Worm (Caenorhabditis elegans) whole organism, L1 larva: Measurements from ENCODE around the gene Y73B6BL.22.

Experiments used
- C04F5.9 ChIP-seq: sonication (generic microtip); optimal IDR thresholded peaks from 2 replicates; lab custom pipeline; 2016; ENCODE audit warnings: missing genetic modification characterization, missing compliant biosample characterization
- C16A3.4 ChIP-seq: fragments of 150-350 bp; optimal IDR thresholded peaks from 2 replicates; lab custom pipeline; 2014; ENCODE audit warnings: missing biosample characterization, missing genetic modification characterization
- F16B12.6 ChIP-seq: fragments of 150-350 bp; optimal IDR thresholded peaks from 2 replicates; lab custom pipeline; 2014; ENCODE audit warnings: missing biosample characterization, missing genetic modification characterization
- aly-2 ChIP-seq: fragments of 150-350 bp; optimal IDR thresholded peaks from 2 replicates; lab custom pipeline; 2014; ENCODE audit warnings: missing biosample characterization, missing genetic modification characterization
- ceh-63 ChIP-seq: fragments of 200-800 bp; sonication (Bioruptor generic); optimal IDR thresholded peaks from 2 replicates; lab custom pipeline; 2018; ENCODE audit warnings: mild to moderate bottlenecking, missing genetic modification characterization, missing compliant biosample characterization
- ceh-8 ChIP-seq: fragments of 200-800 bp; sonication (Bioruptor generic); optimal IDR thresholded peaks from 2 replicates; lab custom pipeline; 2018; ENCODE audit warnings: mild to moderate bottlenecking, missing genetic modification characterization, moderate library complexity, missing compliant biosample characterization
- ceh-82 ChIP-seq, 3 experiments: fragments of 150-350 bp in 1 of 3; sonication (generic microtip) in 2 of 3; optimal IDR thresholded peaks; 2 replicates each; lab custom pipeline; 2014 to 2017; ENCODE audit warnings: missing biosample characterization in 3 of 3, missing genetic modification characterization in 3 of 3
- ceh-88 ChIP-seq: fragments of 200-800 bp; sonication (Bioruptor generic); IDR thresholded peaks from 2 replicates; pipeline ENCODE4 v1.3.6; 2022; ENCODE audit warnings: missing genetic modification characterization, missing compliant biosample characterization
- ces-1 ChIP-seq: fragments of 150-350 bp; optimal IDR thresholded peaks from 2 replicates; lab custom pipeline; 2014; ENCODE audit warnings: missing biosample characterization, missing genetic modification reagents, missing genetic modification characterization
- dpl-1 ChIP-seq, 3 experiments: fragments of 150-350 bp in 2 of 3; sonication (generic microtip) in 1 of 3; optimal IDR thresholded peaks; 2 replicates each; lab custom pipeline; 2014 to 2017; ENCODE audit warnings: missing biosample characterization in 3 of 3, missing genetic modification characterization in 3 of 3, missing genetic modification reagents in 3 of 3
- dsc-1 ChIP-seq: sonication (generic microtip); optimal IDR thresholded peaks from 2 replicates; lab custom pipeline; 2016; ENCODE audit warnings: mild to moderate bottlenecking, missing genetic modification characterization, missing compliant biosample characterization
- efl-1 ChIP-seq, 4 experiments: fragments of 150-350 bp; optimal IDR thresholded peaks in 3 of 4; peaks in 1 of 4; 1 replicate in 1 of 4; 2 replicates in 3 of 4; lab custom pipeline; 2014; ENCODE audit warnings: missing biosample characterization in 2 of 4, missing genetic modification characterization in 2 of 4, missing genetic modification reagents in 2 of 4
- egl-13 ChIP-seq: sonication (generic microtip); optimal IDR thresholded peaks from 2 replicates; lab custom pipeline; 2016; ENCODE audit warnings: missing genotype, missing genetic modification reagents, missing genetic modification characterization, missing compliant biosample characterization
- egl-27 ChIP-seq, 2 experiments: fragments of 150-350 bp in 1 of 2; sonication (generic microtip); optimal IDR thresholded peaks; 3 replicates each; lab custom pipeline; 2017 to 2018; ENCODE audit warnings: missing biosample characterization in 2 of 2, missing genetic modification characterization in 2 of 2, missing genetic modification reagents in 2 of 2
- elt-2 ChIP-seq: sonication (generic microtip); optimal IDR thresholded peaks from 2 replicates; lab custom pipeline; 2016; ENCODE audit warnings: missing genetic modification characterization, mild to moderate bottlenecking, inconsistent platforms, missing compliant biosample characterization, missing genetic modification reagents
- elt-3 ChIP-seq, 6 experiments: fragments of 150-350 bp in 1 of 6; sonication (generic microtip); optimal IDR thresholded peaks; 2 replicates each; lab custom pipeline; 2017 to 2018; ENCODE audit warnings: missing biosample characterization in 6 of 6, missing genetic modification characterization in 6 of 6, inconsistent platforms in 1 of 6
- ets-5 ChIP-seq: fragments of 200-800 bp; sonication (Bioruptor generic); IDR thresholded peaks from 2 replicates; pipeline ENCODE4 v1.3.6; 2022; ENCODE audit warnings: missing genetic modification characterization, missing compliant biosample characterization
- fkh-4 ChIP-seq: sonication (generic microtip); optimal IDR thresholded peaks from 2 replicates; lab custom pipeline; 2016; ENCODE audit warnings: missing compliant biosample characterization, missing genetic modification characterization, borderline replicate concordance
- fos-1 ChIP-seq: fragments of 150-350 bp; optimal IDR thresholded peaks from 2 replicates; lab custom pipeline; 2014; ENCODE audit warnings: missing biosample characterization, missing genetic modification characterization
- grh-1 ChIP-seq: fragments of 200-800 bp; sonication (Bioruptor generic); IDR thresholded peaks from 2 replicates; pipeline ENCODE4 v1.3.6; 2022; ENCODE audit warnings: missing genetic modification reagents, missing genetic modification characterization, missing compliant biosample characterization
- irx-1 ChIP-seq: sonication (generic microtip); optimal IDR thresholded peaks from 2 replicates; lab custom pipeline; 2016; ENCODE audit warnings: missing genetic modification characterization, missing compliant biosample characterization
- isw-1 ChIP-seq: fragments of 200-800 bp; sonication (Bioruptor generic); IDR thresholded peaks from 2 replicates; pipeline ENCODE4 v1.3.6; 2022; ENCODE audit warnings: missing genetic modification characterization, missing compliant biosample characterization
- lin-13 ChIP-seq: fragments of 150-350 bp; optimal IDR thresholded peaks from 2 replicates; lab custom pipeline; 2014; ENCODE audit warnings: missing biosample characterization, missing genetic modification reagents, missing genetic modification characterization
- lin-15B ChIP-seq: fragments of 150-350 bp; sonication (generic microtip); optimal IDR thresholded peaks from 3 replicates; lab custom pipeline; 2014; ENCODE audit warnings: missing biosample characterization, missing genetic modification characterization
- lin-35 ChIP-seq, 2 experiments: fragments of 150-350 bp; optimal IDR thresholded peaks; 2 replicates each; lab custom pipeline; 2014; ENCODE audit warnings: missing biosample characterization in 2 of 2, missing genetic modification characterization in 2 of 2, missing genetic modification reagents in 2 of 2
- lir-3 ChIP-seq: sonication (generic microtip); optimal IDR thresholded peaks from 2 replicates; lab custom pipeline; 2016; ENCODE audit warnings: mild to moderate bottlenecking, missing genetic modification characterization, moderate library complexity, missing compliant biosample characterization; ENCODE audit not compliant: poor library complexity
- lsy-2 ChIP-seq, 2 experiments: fragments of 150-350 bp; optimal IDR thresholded peaks; 2 replicates each; lab custom pipeline; 2014; ENCODE audit warnings: missing biosample characterization in 2 of 2, missing genetic modification characterization in 2 of 2
- mab-9 ChIP-seq: fragments of 200-800 bp; sonication (Bioruptor generic); IDR thresholded peaks from 2 replicates; pipeline ENCODE4 v1.3.6; 2022; ENCODE audit warnings: missing genetic modification reagents, missing genetic modification characterization, missing compliant biosample characterization
- mdl-1 ChIP-seq, 2 experiments: fragments of 150-350 bp; optimal IDR thresholded peaks; 2 replicates each; lab custom pipeline; 2014 to 2017; ENCODE audit warnings: missing biosample characterization in 2 of 2, missing genetic modification characterization in 2 of 2, inconsistent platforms in 1 of 2
- mef-2 ChIP-seq: fragments of 150-350 bp; optimal IDR thresholded peaks from 2 replicates; lab custom pipeline; 2014; ENCODE audit warnings: missing biosample characterization, missing genetic modification characterization
- mep-1 ChIP-seq: fragments of 150-350 bp; optimal IDR thresholded peaks from 2 replicates; lab custom pipeline; 2014; ENCODE audit warnings: missing biosample characterization, missing genetic modification characterization
- nhr-12 ChIP-seq: sonication (generic microtip); optimal IDR thresholded peaks from 2 replicates; lab custom pipeline; 2017; ENCODE audit warnings: missing biosample characterization, missing genetic modification characterization
- nhr-19 ChIP-seq: fragments of 200-800 bp; sonication (Bioruptor generic); conservative IDR thresholded peaks from 2 replicates; pipeline ENCODE4 v1.3.6; 2022; ENCODE audit warnings: missing genetic modification characterization, missing compliant biosample characterization
- nhr-20 ChIP-seq: sonication (generic microtip); optimal IDR thresholded peaks from 2 replicates; lab custom pipeline; 2016; ENCODE audit warnings: mild to moderate bottlenecking, missing genetic modification characterization, missing compliant biosample characterization
- nhr-47 ChIP-seq: sonication (generic microtip); optimal IDR thresholded peaks from 2 replicates; lab custom pipeline; 2016; ENCODE audit warnings: mild to moderate bottlenecking, missing genetic modification characterization, moderate library complexity, missing compliant biosample characterization
- nhr-71 ChIP-seq: sonication (generic microtip); optimal IDR thresholded peaks from 2 replicates; lab custom pipeline; 2016; ENCODE audit warnings: mild to moderate bottlenecking, missing genetic modification characterization, moderate library complexity, missing compliant biosample characterization
- nhr-77 ChIP-seq: fragments of 150-350 bp; optimal IDR thresholded peaks from 2 replicates; lab custom pipeline; 2014; ENCODE audit warnings: missing biosample characterization, missing genetic modification characterization
- nhr-85 ChIP-seq: sonication (generic microtip); peaks from one replicate; lab custom pipeline; 2016; ENCODE audit warnings: missing genetic modification characterization, inconsistent platforms, missing compliant biosample characterization
- nhr-90 ChIP-seq: sonication (generic microtip); optimal IDR thresholded peaks from 2 replicates; lab custom pipeline; 2016; ENCODE audit warnings: mild to moderate bottlenecking, missing genetic modification characterization, missing compliant biosample characterization; ENCODE audit not compliant: poor library complexity
- pax-3 ChIP-seq: fragments of 200-800 bp; sonication (Bioruptor generic); optimal IDR thresholded peaks from 2 replicates; lab custom pipeline; 2018; ENCODE audit warnings: mild to moderate bottlenecking, missing genetic modification characterization, moderate library complexity, missing compliant biosample characterization
- rnt-1 ChIP-seq: sonication (generic microtip); optimal IDR thresholded peaks from 2 replicates; lab custom pipeline; 2016; ENCODE audit warnings: mild to moderate bottlenecking, missing genetic modification characterization, moderate library complexity, missing compliant biosample characterization
- skn-1 ChIP-seq: fragments of 150-350 bp; optimal IDR thresholded peaks from 2 replicates; lab custom pipeline; 2014; ENCODE audit warnings: missing biosample characterization, missing genetic modification characterization
- snu-23 ChIP-seq: sonication (generic microtip); optimal IDR thresholded peaks from 2 replicates; lab custom pipeline; 2016; ENCODE audit warnings: missing genetic modification characterization, missing compliant biosample characterization
- swsn-7 ChIP-seq: sonication (generic microtip); optimal IDR thresholded peaks from 2 replicates; lab custom pipeline; 2016; ENCODE audit warnings: missing genetic modification characterization, missing compliant biosample characterization
- tbx-2 ChIP-seq: sonication (generic microtip); optimal IDR thresholded peaks from 2 replicates; lab custom pipeline; 2016; ENCODE audit warnings: missing genetic modification characterization, missing compliant biosample characterization
- unc-130 ChIP-seq: fragments of 150-350 bp; optimal IDR thresholded peaks from 2 replicates; lab custom pipeline; 2017; ENCODE audit warnings: missing biosample characterization, missing genetic modification characterization, inconsistent platforms
- unc-86 ChIP-seq: sonication (generic microtip); optimal IDR thresholded peaks from 2 replicates; lab custom pipeline; 2016; ENCODE audit warnings: missing genetic modification characterization, missing compliant biosample characterization
- unc-98 ChIP-seq: fragments of 200-800 bp; sonication (Bioruptor generic); IDR thresholded peaks from 2 replicates; pipeline ENCODE4 v1.3.6; 2022; ENCODE audit warnings: missing genetic modification characterization, missing compliant biosample characterization
- xbp-1 ChIP-seq: sonication (generic microtip); optimal IDR thresholded peaks from 2 replicates; lab custom pipeline; 2016; ENCODE audit warnings: missing genetic modification characterization, missing compliant biosample characterization
- ztf-11 ChIP-seq, 2 experiments: sonication (generic microtip); optimal IDR thresholded peaks; 2 replicates each; lab custom pipeline; 2016 to 2017; ENCODE audit warnings: missing genetic modification characterization in 2 of 2, missing biosample characterization in 1 of 2, missing compliant biosample characterization in 1 of 2
- ztf-4 ChIP-seq: fragments of 150-350 bp; optimal IDR thresholded peaks from 2 replicates; lab custom pipeline; 2014; ENCODE audit warnings: missing biosample characterization, missing genetic modification characterization

The Y73B6BL.22 gene

ce11 chrIV:6415149-6415548, 1.3 kb downstream of the Y73B6BL.22 start, which contains the start of gene exos-2:
exos-2 (plus strand) TSS chrIV:6415478.
- TF ChIP-seq unc-98 (GFP tag; lab: Robert Waterston, UW) (no peak), ceh-8 (GFP tag; lab: Kevin White, UChicago) (peak; percentile 22), dpl-1 (GFP tag; optimal IDR thresholded peaks at IDR 0.05; lab: Kevin White, UChicago) (peak; percentile 95 to 97 (median 96)), unc-130 (tag; lab: Kevin White, UChicago) (peak; percentile 81), mdl-1 (tag; optimal IDR thresholded peaks at IDR 0.05; lab: Kevin White, UChicago) (peak in 1 of 2 experiments; percentile 13), ztf-4 (tag; lab: Kevin White, UChicago) (no peak), irx-1 (tag; lab: Kevin White, UChicago) (peak; percentile 41), fos-1 (tag; lab: Kevin White, UChicago) (peak; percentile 6), egl-13 (tag; lab: Kevin White, UChicago) (no peak), nhr-19 (GFP tag; lab: Robert Waterston, UW) (peak; percentile 50; the same call in 1 of the 2 replicates), tbx-2 (tag; lab: Kevin White, UChicago) (peak; percentile 60), elt-2 (tag; lab: Kevin White, UChicago) (no peak), ceh-63 (GFP tag; lab: Kevin White, UChicago) (no peak), ztf-11 (tag; optimal IDR thresholded peaks at IDR 0.05; lab: Kevin White, UChicago) (peak in 1 of 2 experiments; percentile 9), lin-35 (GFP tag; optimal IDR thresholded peaks at IDR 0.05; lab: Kevin White, UChicago) (peak; percentile 98 to 99), skn-1 (tag; lab: Kevin White, UChicago) (peak; percentile 36), mab-9 (GFP tag; lab: Robert Waterston, UW) (no peak), ceh-82 (tag; optimal IDR thresholded peaks at IDR 0.05; lab: Kevin White, UChicago) (peak; percentile 53 to 75 (median 55)), nhr-77 (tag; lab: Kevin White, UChicago) (peak; percentile 55), snu-23 (GFP tag; lab: Kevin White, UChicago) (peak; percentile 73), nhr-47 (tag; lab: Kevin White, UChicago) (peak; percentile 77), swsn-7 (peak; percentile 63), C04F5.9 (tag; lab: Kevin White, UChicago) (peak; percentile 19), nhr-71 (peak; percentile 77), dsc-1 (tag; lab: Kevin White, UChicago) (peak; percentile 47), ceh-88 (GFP tag; lab: Robert Waterston, UW) (peak; percentile 32; the same call in 1 of the 2 replicates), unc-86 (tag; lab: Kevin White, UChicago) (peak; percentile 60), nhr-12 (no peak), aly-2 (tag; lab: Kevin White, UChicago) (peak; percentile 53), isw-1 (GFP tag; lab: Robert Waterston, UW) (peak; percentile 69), xbp-1 (tag; lab: Kevin White, UChicago) (peak; percentile 65), F16B12.6 (tag; lab: Kevin White, UChicago) (peak; percentile 61), nhr-90 (tag; lab: Kevin White, UChicago) (peak; percentile 49), pax-3 (no peak), C16A3.4 (peak; percentile 70), ets-5 (GFP tag; lab: Robert Waterston, UW) (no peak), nhr-85 (tag; lab: Kevin White, UChicago) (peak; percentile 76), lsy-2 (tag; optimal IDR thresholded peaks at IDR 0.05; lab: Kevin White, UChicago) (peak; percentile 75 to 87), lir-3 (tag; lab: Kevin White, UChicago) (peak; percentile 13), elt-3 (tag; optimal IDR thresholded peaks at IDR 0.05; lab: Kevin White, UChicago) (peak in 1 of 6 experiments; percentile 34), fkh-4 (tag; lab: Kevin White, UChicago) (no peak), mef-2 (no peak), grh-1 (peak; percentile 19; the same call in 1 of the 2 replicates), egl-27 (tag; optimal IDR thresholded peaks at IDR 0.05; lab: Kevin White, UChicago) (no peak), rnt-1 (tag; lab: Kevin White, UChicago) (peak; percentile 80), efl-1 (optimal IDR thresholded peaks at IDR 0.05; lab: Kevin White, UChicago) (peak; percentile 85 to 97), efl-1 (GFP tag; optimal IDR thresholded peaks at IDR 0.05 in 1 of 2; lab: Kevin White, UChicago) (peak; percentile 97 to 99), ces-1 (GFP tag; lab: Kevin White, UChicago) (no peak), mep-1 (tag; lab: Kevin White, UChicago) (peak; percentile 65), lin-13 (peak; percentile 54), nhr-20 (tag; lab: Kevin White, UChicago) (peak; percentile 62), lin-15B (tag; lab: Kevin White, UChicago) (peak; percentile 73)
